Worm (Caenorhabditis elegans): Measurements from ENCODE around the gene fbxb-48.

DNA sequence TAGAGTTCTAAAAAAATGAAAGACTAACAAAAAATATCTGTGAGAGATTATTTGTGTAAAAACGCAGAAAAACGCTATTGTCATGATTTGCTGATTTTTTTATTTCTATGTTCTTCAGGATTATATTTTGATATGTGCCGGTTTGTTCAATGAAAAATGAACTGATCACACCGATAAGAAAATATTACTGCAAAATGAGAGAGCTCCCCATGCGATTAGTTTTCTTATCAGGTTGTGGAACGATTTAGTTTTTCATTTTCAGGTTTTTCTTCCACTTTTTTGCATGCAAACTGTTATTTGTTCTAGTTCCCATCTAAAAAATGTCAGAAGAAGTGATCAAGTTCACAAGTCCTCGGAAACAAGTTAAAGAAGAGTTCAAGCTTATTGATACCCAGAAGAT, 9.2 kb upstream of the fbxb-48 start, which contains the start of gene btb-9:
- TF ChIP-seq ama-1 (optimal IDR thresholded peaks at IDR 0.05) (no peak), nhr-11 (tag; optimal IDR thresholded peaks at IDR 0.05) (no peak), ceh-31 (tag; optimal IDR thresholded peaks at IDR 0.05) (no peak), ceh-6 (GFP tag; optimal IDR thresholded peaks at IDR 0.05) (no peak), ets-4 (tag; optimal IDR thresholded peaks at IDR 0.05) (no peak)
